Worm (Caenorhabditis elegans) whole organism, mixed stage, embryonic: Measurements from ENCODE around the gene slc-36.1.

Source experiments
- cnd-1 ChIP-seq: fragments of 200-800 bp; sonication (Bioruptor generic); optimal IDR thresholded peaks from 2 replicates; lab custom pipeline; 2018; ENCODE audit warnings: mild to moderate bottlenecking, missing genetic modification characterization, missing compliant biosample characterization
- lsy-2 ChIP-seq: fragments of 150-350 bp; optimal IDR thresholded peaks from 2 replicates; lab custom pipeline; 2014; ENCODE audit warnings: missing biosample characterization, missing genetic modification characterization
- mep-1 ChIP-seq: fragments of 150-350 bp; optimal IDR thresholded peaks from 2 replicates; lab custom pipeline; 2017; ENCODE audit warnings: missing biosample characterization, missing genetic modification reagents, missing genetic modification characterization, inconsistent platforms
- mls-2 ChIP-seq: sonication (generic microtip); optimal IDR thresholded peaks from 2 replicates; lab custom pipeline; 2016; ENCODE audit warnings: mild to moderate bottlenecking, missing genetic modification characterization, moderate library complexity, missing compliant biosample characterization
- nhr-237 ChIP-seq: fragments of 150-350 bp; optimal IDR thresholded peaks from 2 replicates; lab custom pipeline; 2014; ENCODE audit warnings: missing biosample characterization, missing genetic modification characterization
- pha-4 ChIP-seq: fragments of 150-350 bp; optimal IDR thresholded peaks from 2 replicates; lab custom pipeline; 2018; ENCODE audit warnings: missing biosample characterization, missing genetic modification reagents, missing genetic modification characterization
- snpc-4 ChIP-seq: fragments of 150-350 bp; optimal IDR thresholded peaks from 2 replicates; lab custom pipeline; 2014; ENCODE audit warnings: missing biosample characterization, missing genetic modification characterization
- unc-39 ChIP-seq: fragments of 150-350 bp; optimal IDR thresholded peaks from 2 replicates; lab custom pipeline; 2014; ENCODE audit warnings: missing biosample characterization, missing genetic modification characterization

- TF ChIP-seq unc-39 (tag; lab: Kevin White, UChicago) (no peak), lsy-2 (tag; lab: Kevin White, UChicago) (no peak), snpc-4 (tag; lab: Kevin White, UChicago) (no peak), cnd-1 (tag; lab: Kevin White, UChicago) (no peak), pha-4 (tag; lab: Kevin White, UChicago) (no peak), mep-1 (no peak), nhr-237 (no peak), mls-2 (no peak)
These were observed 34.9 kb downstream of the slc-36.1 start, which contains the start of gene dro-1 for ce11 chrIII:13342079-13342734.
